Worm (Caenorhabditis elegans) whole organism, L1 larva: Measurements from ENCODE around the gene fbxc-12.
"Not testable (repeated sequence)": the region's sequence is repeated elsewhere in the genome, so short reads cannot be mapped to it uniquely, and the experiment has no call there.

Source experiments
- C04F5.9 ChIP-seq: sonication (generic microtip); optimal IDR thresholded peaks from 2 replicates; lab custom pipeline; 2016; ENCODE audit warnings: missing genetic modification characterization, missing compliant biosample characterization
- C34B4.2 ChIP-seq: sonication (generic microtip); optimal IDR thresholded peaks from 2 replicates; lab custom pipeline; 2017; ENCODE audit warnings: mild to moderate bottlenecking, missing genetic modification characterization, missing compliant biosample characterization
- Y116A8C.19 ChIP-seq: sonication (generic microtip); optimal IDR thresholded peaks from 2 replicates; lab custom pipeline; 2016; ENCODE audit warnings: missing compliant biosample characterization, missing genetic modification characterization, borderline replicate concordance
- alr-1 ChIP-seq: fragments of 200-800 bp; sonication (Bioruptor generic); optimal IDR thresholded peaks from 2 replicates; lab custom pipeline; 2018; ENCODE audit warnings: borderline replicate concordance, mild to moderate bottlenecking, missing genetic modification characterization, missing compliant biosample characterization
- aly-2 ChIP-seq: fragments of 150-350 bp; optimal IDR thresholded peaks from 2 replicates; lab custom pipeline; 2014; ENCODE audit warnings: missing biosample characterization, missing genetic modification characterization
- ceh-63 ChIP-seq: fragments of 200-800 bp; sonication (Bioruptor generic); optimal IDR thresholded peaks from 2 replicates; lab custom pipeline; 2018; ENCODE audit warnings: mild to moderate bottlenecking, missing genetic modification characterization, missing compliant biosample characterization
- dpl-1 ChIP-seq, 3 experiments: fragments of 150-350 bp in 2 of 3; sonication (generic microtip) in 1 of 3; optimal IDR thresholded peaks; 2 replicates each; lab custom pipeline; 2014 to 2017; ENCODE audit warnings: missing biosample characterization in 3 of 3, missing genetic modification characterization in 3 of 3, missing genetic modification reagents in 3 of 3
- efl-1 ChIP-seq, 4 experiments: fragments of 150-350 bp; optimal IDR thresholded peaks in 3 of 4; peaks in 1 of 4; 1 replicate in 1 of 4; 2 replicates in 3 of 4; lab custom pipeline; 2014; ENCODE audit warnings: missing biosample characterization in 2 of 4, missing genetic modification characterization in 2 of 4, missing genetic modification reagents in 2 of 4
- egl-13 ChIP-seq: sonication (generic microtip); optimal IDR thresholded peaks from 2 replicates; lab custom pipeline; 2016; ENCODE audit warnings: missing genotype, missing genetic modification reagents, missing genetic modification characterization, missing compliant biosample characterization
- elt-2 ChIP-seq: sonication (generic microtip); optimal IDR thresholded peaks from 2 replicates; lab custom pipeline; 2016; ENCODE audit warnings: missing genetic modification characterization, mild to moderate bottlenecking, inconsistent platforms, missing compliant biosample characterization, missing genetic modification reagents
- elt-3 ChIP-seq, 6 experiments: fragments of 150-350 bp in 1 of 6; sonication (generic microtip); optimal IDR thresholded peaks; 2 replicates each; lab custom pipeline; 2017 to 2018; ENCODE audit warnings: missing biosample characterization in 6 of 6, missing genetic modification characterization in 6 of 6, inconsistent platforms in 1 of 6
- ets-5 ChIP-seq: fragments of 200-800 bp; sonication (Bioruptor generic); IDR thresholded peaks from 2 replicates; pipeline ENCODE4 v1.3.6; 2022; ENCODE audit warnings: missing genetic modification characterization, missing compliant biosample characterization
- fos-1 ChIP-seq: fragments of 150-350 bp; optimal IDR thresholded peaks from 2 replicates; lab custom pipeline; 2014; ENCODE audit warnings: missing biosample characterization, missing genetic modification characterization
- hlh-4 ChIP-seq: sonication (generic microtip); optimal IDR thresholded peaks from 2 replicates; lab custom pipeline; 2016; ENCODE audit warnings: mild to moderate bottlenecking, missing genetic modification characterization, missing compliant biosample characterization
- jun-1 ChIP-seq: fragments of 150-350 bp; optimal IDR thresholded peaks from 2 replicates; lab custom pipeline; 2014; ENCODE audit warnings: missing biosample characterization, missing genetic modification reagents, missing genetic modification characterization
- lin-14 ChIP-seq: fragments of 200-800 bp; sonication (Bioruptor generic); optimal IDR thresholded peaks from 2 replicates; lab custom pipeline; 2018; ENCODE audit warnings: mild to moderate bottlenecking, missing genetic modification characterization, moderate library complexity, missing compliant biosample characterization
- lin-15B ChIP-seq: fragments of 150-350 bp; sonication (generic microtip); optimal IDR thresholded peaks from 3 replicates; lab custom pipeline; 2014; ENCODE audit warnings: missing biosample characterization, missing genetic modification characterization
- lin-35 ChIP-seq, 2 experiments: fragments of 150-350 bp; optimal IDR thresholded peaks; 2 replicates each; lab custom pipeline; 2014; ENCODE audit warnings: missing biosample characterization in 2 of 2, missing genetic modification characterization in 2 of 2, missing genetic modification reagents in 2 of 2
- lsy-2 ChIP-seq, 2 experiments: fragments of 150-350 bp; optimal IDR thresholded peaks; 2 replicates each; lab custom pipeline; 2014; ENCODE audit warnings: missing biosample characterization in 2 of 2, missing genetic modification characterization in 2 of 2
- mef-2 ChIP-seq: fragments of 150-350 bp; optimal IDR thresholded peaks from 2 replicates; lab custom pipeline; 2014; ENCODE audit warnings: missing biosample characterization, missing genetic modification characterization
- mep-1 ChIP-seq: fragments of 150-350 bp; optimal IDR thresholded peaks from 2 replicates; lab custom pipeline; 2014; ENCODE audit warnings: missing biosample characterization, missing genetic modification characterization
- nhr-12 ChIP-seq: sonication (generic microtip); optimal IDR thresholded peaks from 2 replicates; lab custom pipeline; 2017; ENCODE audit warnings: missing biosample characterization, missing genetic modification characterization
- nhr-20 ChIP-seq: sonication (generic microtip); optimal IDR thresholded peaks from 2 replicates; lab custom pipeline; 2016; ENCODE audit warnings: mild to moderate bottlenecking, missing genetic modification characterization, missing compliant biosample characterization
- nhr-71 ChIP-seq: sonication (generic microtip); optimal IDR thresholded peaks from 2 replicates; lab custom pipeline; 2016; ENCODE audit warnings: mild to moderate bottlenecking, missing genetic modification characterization, moderate library complexity, missing compliant biosample characterization
- nhr-76 ChIP-seq: sonication (generic microtip); optimal IDR thresholded peaks from 2 replicates; lab custom pipeline; 2017; ENCODE audit warnings: missing biosample characterization, missing genetic modification characterization
- nhr-77 ChIP-seq: fragments of 150-350 bp; optimal IDR thresholded peaks from 2 replicates; lab custom pipeline; 2014; ENCODE audit warnings: missing biosample characterization, missing genetic modification characterization
- nhr-90 ChIP-seq: sonication (generic microtip); optimal IDR thresholded peaks from 2 replicates; lab custom pipeline; 2016; ENCODE audit warnings: mild to moderate bottlenecking, missing genetic modification characterization, missing compliant biosample characterization; ENCODE audit not compliant: poor library complexity
- pqm-1 ChIP-seq: sonication (generic microtip); optimal IDR thresholded peaks from 3 replicates; lab custom pipeline; 2017; ENCODE audit warnings: missing biosample characterization, missing genetic modification characterization
- snpc-4 ChIP-seq: fragments of 150-350 bp; optimal IDR thresholded peaks from 2 replicates; lab custom pipeline; 2014; ENCODE audit warnings: missing biosample characterization, missing genetic modification characterization
- sptf-1 ChIP-seq: fragments of 150-350 bp; optimal IDR thresholded peaks from 2 replicates; lab custom pipeline; 2014; ENCODE audit warnings: missing biosample characterization, missing genetic modification characterization
- sup-37 ChIP-seq: fragments of 200-800 bp; sonication (Bioruptor generic); optimal IDR thresholded peaks from 2 replicates; lab custom pipeline; 2018; ENCODE audit warnings: mild to moderate bottlenecking, missing genetic modification characterization, missing compliant biosample characterization
- swsn-7 ChIP-seq: sonication (generic microtip); optimal IDR thresholded peaks from 2 replicates; lab custom pipeline; 2016; ENCODE audit warnings: missing genetic modification characterization, missing compliant biosample characterization
- tlp-1 ChIP-seq: fragments of 150-350 bp; optimal IDR thresholded peaks from 2 replicates; lab custom pipeline; 2014; ENCODE audit warnings: missing biosample characterization, missing genetic modification characterization
- unc-130 ChIP-seq: fragments of 150-350 bp; optimal IDR thresholded peaks from 2 replicates; lab custom pipeline; 2017; ENCODE audit warnings: missing biosample characterization, missing genetic modification characterization, inconsistent platforms
- unc-30 ChIP-seq: sonication (generic microtip); optimal IDR thresholded peaks from 2 replicates; lab custom pipeline; 2017; ENCODE audit warnings: missing biosample characterization, missing genetic modification characterization
- unc-62 ChIP-seq: fragments of 150-350 bp; optimal IDR thresholded peaks from 2 replicates; lab custom pipeline; 2014; ENCODE audit warnings: missing biosample characterization, missing genetic modification reagents, missing genetic modification characterization
- unc-86 ChIP-seq: sonication (generic microtip); optimal IDR thresholded peaks from 2 replicates; lab custom pipeline; 2016; ENCODE audit warnings: missing genetic modification characterization, missing compliant biosample characterization
- vab-15 ChIP-seq: sonication (generic microtip); optimal IDR thresholded peaks from 2 replicates; lab custom pipeline; 2017; ENCODE audit warnings: missing genotype, mild to moderate bottlenecking, missing genetic modification characterization, missing compliant biosample characterization
- zag-1 ChIP-seq: fragments of 150-350 bp; optimal IDR thresholded peaks from 2 replicates; lab custom pipeline; 2014; ENCODE audit warnings: missing biosample characterization, missing genetic modification characterization

fbxc-12 gene

ce11 chrIV:904963-905362, at the start of gene fbxc-12:
fbxc-12 (plus strand) TSS chrIV:905263.
- TF ChIP-seq pqm-1; nhr-71 (tag; lab: Kevin White, UChicago); unc-130 (tag; lab: Kevin White, UChicago): not testable (repeated sequence)
- TF ChIP-seq, all 84 proteins: peak for 0; not testable (repeated sequence) for 84

DNA sequence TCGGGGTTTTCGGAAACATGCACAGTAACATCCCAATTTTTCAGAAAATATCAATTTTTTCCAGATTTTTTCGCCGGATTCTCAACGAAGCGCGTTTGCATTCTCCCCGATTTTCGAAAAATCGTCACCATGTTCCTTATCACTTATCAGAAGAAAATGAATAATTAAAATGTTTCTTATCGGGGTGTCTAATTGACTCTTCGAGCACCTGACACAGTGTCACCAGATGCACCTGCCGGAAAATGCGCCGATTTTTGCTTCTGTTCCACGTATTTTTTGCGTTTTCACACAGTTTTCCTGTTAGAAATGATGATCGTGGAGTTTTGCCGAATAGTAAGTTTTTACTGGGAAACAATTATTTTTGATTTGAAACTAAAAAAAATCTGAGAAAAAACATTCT, 49.6 kb upstream of the fbxc-12 start:
- TF ChIP-seq sup-37 (GFP tag; lab: Kevin White, UChicago), result no peak
- no peak for TF ChIP-seq unc-86 (tag; lab: Kevin White, UChicago)
- TF ChIP-seq C04F5.9 (tag; lab: Kevin White, UChicago), result no peak
- TF ChIP-seq ets-5 (GFP tag; lab: Robert Waterston, UW), result no peak
- no peak for TF ChIP-seq aly-2 (tag; lab: Kevin White, UChicago)
- TF ChIP-seq lin-35 (GFP tag; optimal IDR thresholded peaks at IDR 0.05; lab: Kevin White, UChicago), result peak in 1 of 2 experiments; percentile 10
- TF ChIP-seq swsn-7 (tag; lab: Kevin White, UChicago), result no peak
- TF ChIP-seq efl-1 (optimal IDR thresholded peaks at IDR 0.05; lab: Kevin White, UChicago), result no peak
- TF ChIP-seq efl-1 (GFP tag; optimal IDR thresholded peaks at IDR 0.05 in 1 of 2; lab: Kevin White, UChicago), result peak in 1 of 2 experiments; percentile 85
- TF ChIP-seq tlp-1 (tag; lab: Kevin White, UChicago), result no peak
- TF ChIP-seq lin-14, result no peak
- peak; percentile 21 for TF ChIP-seq elt-2 (tag; lab: Kevin White, UChicago)
- TF ChIP-seq lsy-2 (tag; optimal IDR thresholded peaks at IDR 0.05; lab: Kevin White, UChicago), result no peak
- no peak for TF ChIP-seq jun-1
- no peak for TF ChIP-seq ceh-63
- TF ChIP-seq alr-1 (tag; lab: Kevin White, UChicago), result no peak
- TF ChIP-seq elt-3 (tag; optimal IDR thresholded peaks at IDR 0.05; lab: Kevin White, UChicago), result no peak
- no peak for TF ChIP-seq mef-2
- no peak for TF ChIP-seq C34B4.2 (tag; lab: Kevin White, UChicago)
- no peak for TF ChIP-seq nhr-20 (tag; lab: Kevin White, UChicago)
- TF ChIP-seq sptf-1 (tag; lab: Kevin White, UChicago), result no peak
- TF ChIP-seq egl-13 (tag; lab: Kevin White, UChicago), result no peak

- no peak for TF ChIP-seq unc-30 (tag; lab: Kevin White, UChicago)
- TF ChIP-seq snpc-4 (tag; lab: Kevin White, UChicago), result no peak
- no peak for TF ChIP-seq hlh-4
- TF ChIP-seq lsy-2 (tag; optimal IDR thresholded peaks at IDR 0.05; lab: Kevin White, UChicago), result no peak
- no peak for TF ChIP-seq C34B4.2 (tag; lab: Kevin White, UChicago)
- TF ChIP-seq nhr-77 (tag; lab: Kevin White, UChicago), result no peak
- TF ChIP-seq nhr-90 (tag; lab: Kevin White, UChicago), result no peak
- TF ChIP-seq fos-1 (tag; lab: Kevin White, UChicago), result no peak
- no peak for TF ChIP-seq vab-15 (tag; lab: Kevin White, UChicago)
- TF ChIP-seq lin-15B (tag; lab: Kevin White, UChicago), result no peak
- no peak for TF ChIP-seq nhr-76 (tag; lab: Kevin White, UChicago)
- no peak for TF ChIP-seq dpl-1 (GFP tag; optimal IDR thresholded peaks at IDR 0.05; lab: Kevin White, UChicago)
- no peak for TF ChIP-seq alr-1 (tag; lab: Kevin White, UChicago)
- no peak for TF ChIP-seq mep-1 (tag; lab: Kevin White, UChicago)
- no peak for TF ChIP-seq Y116A8C.19 (tag; lab: Kevin White, UChicago)
- TF ChIP-seq nhr-12 (tag; lab: Kevin White, UChicago), result no peak
Observed at ce11 chrIV:856038-856437, 49.0 kb upstream of the fbxc-12 start.

DNA sequence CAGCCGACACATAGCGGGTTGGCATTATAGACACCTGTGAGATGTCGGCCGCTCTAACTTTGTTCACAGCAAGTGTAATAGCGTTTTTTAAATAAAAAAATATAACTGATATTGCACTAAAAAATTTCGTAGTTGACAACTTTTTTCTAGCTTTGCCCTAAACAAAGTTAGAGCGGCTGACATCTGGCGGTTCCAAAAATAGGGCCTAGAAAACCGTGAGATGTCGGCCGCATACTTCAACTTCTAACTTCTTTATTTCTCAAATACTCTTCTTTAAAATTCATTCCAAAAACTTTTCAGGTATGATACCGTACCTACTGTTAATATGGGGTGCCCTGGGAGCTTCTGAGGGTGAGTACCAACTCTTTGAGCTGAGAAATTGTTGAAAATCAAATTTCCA, 46.4 kb upstream of the fbxc-12 start, which contains the start of gene Y55F3BR.2:
TSS of gene Y55F3BR.2 (plus strand) at position 301 of the 400 bp plus-strand sequence.
- TF ChIP-seq zag-1 (tag; lab: Kevin White, UChicago) (no peak), lin-14 (no peak), fos-1 (tag; lab: Kevin White, UChicago) (no peak), unc-62 (GFP tag; lab: Kevin White, UChicago) (no peak)
